Worm (Caenorhabditis elegans) whole organism, L1 larva: Measurements from ENCODE around the gene T04F8.8.

ENCODE experiments used
- C04F5.9 ChIP-seq: sonication (generic microtip); optimal IDR thresholded peaks from 2 replicates; lab custom pipeline; 2016; ENCODE audit warnings: missing genetic modification characterization, missing compliant biosample characterization
- C16A3.4 ChIP-seq: fragments of 150-350 bp; optimal IDR thresholded peaks from 2 replicates; lab custom pipeline; 2014; ENCODE audit warnings: missing biosample characterization, missing genetic modification characterization
- aly-2 ChIP-seq: fragments of 150-350 bp; optimal IDR thresholded peaks from 2 replicates; lab custom pipeline; 2014; ENCODE audit warnings: missing biosample characterization, missing genetic modification characterization
- ama-1 ChIP-seq: fragments of 150-350 bp; optimal IDR thresholded peaks from 2 replicates; lab custom pipeline; 2014
- blmp-1 ChIP-seq: fragments of 150-350 bp; optimal IDR thresholded peaks from 2 replicates; lab custom pipeline; 2014; ENCODE audit warnings: missing biosample characterization, missing genetic modification characterization
- ceh-88 ChIP-seq: fragments of 200-800 bp; sonication (Bioruptor generic); IDR thresholded peaks from 2 replicates; pipeline ENCODE4 v1.3.6; 2022; ENCODE audit warnings: missing genetic modification characterization, missing compliant biosample characterization
- dpl-1 ChIP-seq, 3 experiments: fragments of 150-350 bp in 2 of 3; sonication (generic microtip) in 1 of 3; optimal IDR thresholded peaks; 2 replicates each; lab custom pipeline; 2014 to 2017; ENCODE audit warnings: missing biosample characterization in 3 of 3, missing genetic modification characterization in 3 of 3, missing genetic modification reagents in 3 of 3
- dsc-1 ChIP-seq: sonication (generic microtip); optimal IDR thresholded peaks from 2 replicates; lab custom pipeline; 2016; ENCODE audit warnings: mild to moderate bottlenecking, missing genetic modification characterization, missing compliant biosample characterization
- efl-1 ChIP-seq, 4 experiments: fragments of 150-350 bp; optimal IDR thresholded peaks in 3 of 4; peaks in 1 of 4; 1 replicate in 1 of 4; 2 replicates in 3 of 4; lab custom pipeline; 2014; ENCODE audit warnings: missing biosample characterization in 2 of 4, missing genetic modification characterization in 2 of 4, missing genetic modification reagents in 2 of 4
- efl-3 ChIP-seq: fragments of 200-800 bp; sonication (Bioruptor generic); optimal IDR thresholded peaks from 2 replicates; lab custom pipeline; 2018; ENCODE audit warnings: mild to moderate bottlenecking, missing genetic modification characterization, missing compliant biosample characterization
- egl-13 ChIP-seq: sonication (generic microtip); optimal IDR thresholded peaks from 2 replicates; lab custom pipeline; 2016; ENCODE audit warnings: missing genotype, missing genetic modification reagents, missing genetic modification characterization, missing compliant biosample characterization
- elt-2 ChIP-seq: sonication (generic microtip); optimal IDR thresholded peaks from 2 replicates; lab custom pipeline; 2016; ENCODE audit warnings: missing genetic modification characterization, mild to moderate bottlenecking, inconsistent platforms, missing compliant biosample characterization, missing genetic modification reagents
- elt-3 ChIP-seq, 6 experiments: fragments of 150-350 bp in 1 of 6; sonication (generic microtip); optimal IDR thresholded peaks; 2 replicates each; lab custom pipeline; 2017 to 2018; ENCODE audit warnings: missing biosample characterization in 6 of 6, missing genetic modification characterization in 6 of 6, inconsistent platforms in 1 of 6
- fkh-4 ChIP-seq: sonication (generic microtip); optimal IDR thresholded peaks from 2 replicates; lab custom pipeline; 2016; ENCODE audit warnings: missing compliant biosample characterization, missing genetic modification characterization, borderline replicate concordance
- fkh-8 ChIP-seq: sonication (generic microtip); optimal IDR thresholded peaks from 2 replicates; lab custom pipeline; 2016; ENCODE audit warnings: mild to moderate bottlenecking, missing genetic modification characterization, missing compliant biosample characterization
- irx-1 ChIP-seq: sonication (generic microtip); optimal IDR thresholded peaks from 2 replicates; lab custom pipeline; 2016; ENCODE audit warnings: missing genetic modification characterization, missing compliant biosample characterization
- jun-1 ChIP-seq: fragments of 150-350 bp; optimal IDR thresholded peaks from 2 replicates; lab custom pipeline; 2014; ENCODE audit warnings: missing biosample characterization, missing genetic modification reagents, missing genetic modification characterization
- lin-13 ChIP-seq: fragments of 150-350 bp; optimal IDR thresholded peaks from 2 replicates; lab custom pipeline; 2014; ENCODE audit warnings: missing biosample characterization, missing genetic modification reagents, missing genetic modification characterization
- lin-14 ChIP-seq: fragments of 200-800 bp; sonication (Bioruptor generic); optimal IDR thresholded peaks from 2 replicates; lab custom pipeline; 2018; ENCODE audit warnings: mild to moderate bottlenecking, missing genetic modification characterization, moderate library complexity, missing compliant biosample characterization
- lin-39 ChIP-seq: fragments of 150-350 bp; optimal IDR thresholded peaks from 2 replicates; lab custom pipeline; 2014; ENCODE audit warnings: missing biosample characterization, missing genetic modification reagents, missing genetic modification characterization
- lsy-2 ChIP-seq, 2 experiments: fragments of 150-350 bp; optimal IDR thresholded peaks; 2 replicates each; lab custom pipeline; 2014; ENCODE audit warnings: missing biosample characterization in 2 of 2, missing genetic modification characterization in 2 of 2
- mdl-1 ChIP-seq, 2 experiments: fragments of 150-350 bp; optimal IDR thresholded peaks; 2 replicates each; lab custom pipeline; 2014 to 2017; ENCODE audit warnings: missing biosample characterization in 2 of 2, missing genetic modification characterization in 2 of 2, inconsistent platforms in 1 of 2
- mef-2 ChIP-seq: fragments of 150-350 bp; optimal IDR thresholded peaks from 2 replicates; lab custom pipeline; 2014; ENCODE audit warnings: missing biosample characterization, missing genetic modification characterization
- mep-1 ChIP-seq: fragments of 150-350 bp; optimal IDR thresholded peaks from 2 replicates; lab custom pipeline; 2014; ENCODE audit warnings: missing biosample characterization, missing genetic modification characterization
- nhr-19 ChIP-seq: fragments of 200-800 bp; sonication (Bioruptor generic); conservative IDR thresholded peaks from 2 replicates; pipeline ENCODE4 v1.3.6; 2022; ENCODE audit warnings: missing genetic modification characterization, missing compliant biosample characterization
- nhr-20 ChIP-seq: sonication (generic microtip); optimal IDR thresholded peaks from 2 replicates; lab custom pipeline; 2016; ENCODE audit warnings: mild to moderate bottlenecking, missing genetic modification characterization, missing compliant biosample characterization
- nhr-237 ChIP-seq: fragments of 150-350 bp; optimal IDR thresholded peaks from 2 replicates; lab custom pipeline; 2014; ENCODE audit warnings: missing biosample characterization, missing genetic modification characterization
- nhr-28 ChIP-seq: fragments of 150-350 bp; optimal IDR thresholded peaks from 2 replicates; lab custom pipeline; 2014; ENCODE audit warnings: missing biosample characterization, missing genetic modification characterization
- nhr-71 ChIP-seq: sonication (generic microtip); optimal IDR thresholded peaks from 2 replicates; lab custom pipeline; 2016; ENCODE audit warnings: mild to moderate bottlenecking, missing genetic modification characterization, moderate library complexity, missing compliant biosample characterization
- nhr-85 ChIP-seq: sonication (generic microtip); peaks from one replicate; lab custom pipeline; 2016; ENCODE audit warnings: missing genetic modification characterization, inconsistent platforms, missing compliant biosample characterization
- pax-3 ChIP-seq: fragments of 200-800 bp; sonication (Bioruptor generic); optimal IDR thresholded peaks from 2 replicates; lab custom pipeline; 2018; ENCODE audit warnings: mild to moderate bottlenecking, missing genetic modification characterization, moderate library complexity, missing compliant biosample characterization
- rnt-1 ChIP-seq: sonication (generic microtip); optimal IDR thresholded peaks from 2 replicates; lab custom pipeline; 2016; ENCODE audit warnings: mild to moderate bottlenecking, missing genetic modification characterization, moderate library complexity, missing compliant biosample characterization
- snu-23 ChIP-seq: sonication (generic microtip); optimal IDR thresholded peaks from 2 replicates; lab custom pipeline; 2016; ENCODE audit warnings: missing genetic modification characterization, missing compliant biosample characterization
- sup-37 ChIP-seq: fragments of 200-800 bp; sonication (Bioruptor generic); optimal IDR thresholded peaks from 2 replicates; lab custom pipeline; 2018; ENCODE audit warnings: mild to moderate bottlenecking, missing genetic modification characterization, missing compliant biosample characterization
- swsn-7 ChIP-seq: sonication (generic microtip); optimal IDR thresholded peaks from 2 replicates; lab custom pipeline; 2016; ENCODE audit warnings: missing genetic modification characterization, missing compliant biosample characterization
- tlp-1 ChIP-seq: fragments of 150-350 bp; optimal IDR thresholded peaks from 2 replicates; lab custom pipeline; 2014; ENCODE audit warnings: missing biosample characterization, missing genetic modification characterization
- unc-130 ChIP-seq: fragments of 150-350 bp; optimal IDR thresholded peaks from 2 replicates; lab custom pipeline; 2017; ENCODE audit warnings: missing biosample characterization, missing genetic modification characterization, inconsistent platforms
- unc-86 ChIP-seq: sonication (generic microtip); optimal IDR thresholded peaks from 2 replicates; lab custom pipeline; 2016; ENCODE audit warnings: missing genetic modification characterization, missing compliant biosample characterization
- xbp-1 ChIP-seq: sonication (generic microtip); optimal IDR thresholded peaks from 2 replicates; lab custom pipeline; 2016; ENCODE audit warnings: missing genetic modification characterization, missing compliant biosample characterization
- zag-1 ChIP-seq: fragments of 150-350 bp; optimal IDR thresholded peaks from 2 replicates; lab custom pipeline; 2014; ENCODE audit warnings: missing biosample characterization, missing genetic modification characterization
- ztf-11 ChIP-seq, 2 experiments: sonication (generic microtip); optimal IDR thresholded peaks; 2 replicates each; lab custom pipeline; 2016 to 2017; ENCODE audit warnings: missing genetic modification characterization in 2 of 2, missing biosample characterization in 1 of 2, missing compliant biosample characterization in 1 of 2
- ztf-4 ChIP-seq: fragments of 150-350 bp; optimal IDR thresholded peaks from 2 replicates; lab custom pipeline; 2014; ENCODE audit warnings: missing biosample characterization, missing genetic modification characterization

Gene T04F8.8

ce11 chrX:11647165-11647564, at the start of gene T04F8.8:
Gene T04F8.8 (plus strand): TSS chrX:11647465.
- TF ChIP-seq C16A3.4 (no peak), mep-1 (tag; lab: Kevin White, UChicago) (no peak), rnt-1 (tag; lab: Kevin White, UChicago) (no peak), elt-2 (tag; lab: Kevin White, UChicago) (no peak), lin-14 (GFP tag; lab: Kevin White, UChicago) (peak; percentile 22), nhr-71 (tag; lab: Kevin White, UChicago) (peak; percentile 10), unc-130 (tag; lab: Kevin White, UChicago) (no peak), dsc-1 (no peak), xbp-1 (tag; lab: Kevin White, UChicago) (no peak), blmp-1 (tag; lab: Kevin White, UChicago) (peak; percentile 47), elt-3 (tag; optimal IDR thresholded peaks at IDR 0.05; lab: Kevin White, UChicago) (peak in 1 of 6 experiments; percentile 16), efl-3 (no peak), pax-3 (tag; lab: Kevin White, UChicago) (no peak), ama-1 (lab: Kevin White, UChicago) (no peak), irx-1 (no peak), nhr-28 (tag; lab: Kevin White, UChicago) (no peak)

ce11 chrX:11598839-11599238, 48.4 kb upstream of the T04F8.8 start:
- TF ChIP-seq swsn-7 = no peak
- TF ChIP-seq blmp-1 (tag; lab: Kevin White, UChicago) = peak; percentile 6
- TF ChIP-seq nhr-85 = peak; percentile 72
- TF ChIP-seq C16A3.4 = no peak
- TF ChIP-seq nhr-71 (tag; lab: Kevin White, UChicago) = peak; percentile 22
- no peak for TF ChIP-seq C04F5.9 (tag; lab: Kevin White, UChicago)
- no peak for TF ChIP-seq lin-13 (GFP tag; lab: Kevin White, UChicago)
- no peak for TF ChIP-seq jun-1 (tag; lab: Kevin White, UChicago)
- peak; percentile 57 for TF ChIP-seq lin-14 (GFP tag; lab: Kevin White, UChicago)
- no peak for TF ChIP-seq ztf-11 (tag; optimal IDR thresholded peaks at IDR 0.05; lab: Kevin White, UChicago)
- peak in 1 of 6 experiments; percentile 23 for TF ChIP-seq elt-3 (tag; optimal IDR thresholded peaks at IDR 0.05; lab: Kevin White, UChicago)
- TF ChIP-seq mef-2 (tag; lab: Kevin White, UChicago) = no peak
- TF ChIP-seq nhr-19 (GFP tag; lab: Robert Waterston, UW) = peak; percentile 29; the same call in 1 of the 2 replicates
- TF ChIP-seq egl-13 = no peak
- TF ChIP-seq snu-23 = peak; percentile 16
- no peak for TF ChIP-seq dpl-1 (GFP tag; optimal IDR thresholded peaks at IDR 0.05; lab: Kevin White, UChicago)

- TF ChIP-seq dsc-1 (peak; percentile 67), unc-86 (no peak), nhr-237 (no peak), sup-37 (GFP tag; lab: Kevin White, UChicago) (no peak), fkh-4 (peak; percentile 0), mep-1 (tag; lab: Kevin White, UChicago) (peak; percentile 17), nhr-20 (no peak)
- TF ChIP-seq, all 84 proteins: peak for 3
Measured at ce11 chrX:11600488-11601106, 46.7 kb upstream of the T04F8.8 start.

- TF ChIP-seq efl-1 (optimal IDR thresholded peaks at IDR 0.05; lab: Kevin White, UChicago) (peak in 1 of 2 experiments; percentile 39), efl-1 (GFP tag; optimal IDR thresholded peaks at IDR 0.05 in 1 of 2; lab: Kevin White, UChicago) (no peak), unc-86 (peak; percentile 24), C16A3.4 (peak; percentile 8), ceh-88 (GFP tag; lab: Robert Waterston, UW) (0 out of 2 replicates have a peak, but pooled peaks have one; percentile 27), lsy-2 (tag; optimal IDR thresholded peaks at IDR 0.05; lab: Kevin White, UChicago) (peak; percentile 52 to 70), nhr-71 (tag; lab: Kevin White, UChicago) (peak; percentile 60), jun-1 (tag; lab: Kevin White, UChicago) (peak; percentile 27), lin-39 (tag; lab: Kevin White, UChicago) (no peak), dpl-1 (GFP tag; optimal IDR thresholded peaks at IDR 0.05; lab: Kevin White, UChicago) (no peak), lin-14 (GFP tag; lab: Kevin White, UChicago) (peak; percentile 31), dsc-1 (peak; percentile 56), ztf-4 (tag; lab: Kevin White, UChicago) (peak; percentile 12), mdl-1 (tag; optimal IDR thresholded peaks at IDR 0.05; lab: Kevin White, UChicago) (no peak), elt-3 (tag; optimal IDR thresholded peaks at IDR 0.05; lab: Kevin White, UChicago) (no peak), elt-2 (tag; lab: Kevin White, UChicago) (peak; percentile 31), aly-2 (peak; percentile 78), blmp-1 (tag; lab: Kevin White, UChicago) (no peak), ama-1 (lab: Kevin White, UChicago) (peak; percentile 61), unc-130 (tag; lab: Kevin White, UChicago) (no peak), fkh-8 (tag; lab: Kevin White, UChicago) (peak; percentile 5), zag-1 (tag; lab: Kevin White, UChicago) (no peak), tlp-1 (no peak), pax-3 (tag; lab: Kevin White, UChicago) (no peak), nhr-19 (GFP tag; lab: Robert Waterston, UW) (0 out of 2 replicates have a peak, but pooled peaks have one; percentile 12)
Measured at ce11 chrX:11603234-11604108, 43.8 kb upstream of the T04F8.8 start.
